Fruit fly (Drosophila melanogaster) whole organism, embryonic: ENCODE measurements around the gene Bro.

Experiments used
- CG1024 ChIP-seq: fragments of 200-800 bp; sonication (Bioruptor generic); IDR thresholded peaks from 2 replicates; pipeline ENCODE4 v1.3.6; 2022; ENCODE audit warnings: missing biosample characterization, missing genetic modification characterization
- CG10654 ChIP-seq: fragments of 200-800 bp; sonication (Bioruptor generic); optimal IDR thresholded peaks from 2 replicates; lab custom pipeline; 2016; ENCODE audit warnings: missing biosample characterization, missing genetic modification characterization
- CG10979 ChIP-seq: fragments of 200-800 bp; sonication (Bioruptor generic); optimal IDR thresholded peaks from 2 replicates; lab custom pipeline; 2018; ENCODE audit warnings: missing biosample characterization, mild to moderate bottlenecking, missing genetic modification characterization, moderate library complexity
- CG11085 ChIP-seq: fragments of 200-800 bp; sonication (Bioruptor generic); IDR thresholded peaks from 2 replicates; pipeline ENCODE4 v1.3.6; 2022; ENCODE audit warnings: missing biosample characterization, missing genetic modification characterization
- CG11093 ChIP-seq: fragments of 200-800 bp; sonication (Bioruptor generic); IDR thresholded peaks from 3 replicates; pipeline ENCODE4 v1.3.6; 2022; ENCODE audit warnings: missing biosample characterization, missing genetic modification characterization
- CG13624 ChIP-seq: fragments of 200-800 bp; sonication (Bioruptor generic); optimal IDR thresholded peaks from 2 replicates; lab custom pipeline; 2016; ENCODE audit warnings: missing biosample characterization, missing genetic modification characterization
- CG16815 ChIP-seq: fragments of 200-800 bp; sonication (Bioruptor generic); optimal IDR thresholded peaks from 3 replicates; lab custom pipeline; 2017; ENCODE audit warnings: missing biosample characterization, mild to moderate bottlenecking, missing genetic modification characterization
- CG16863 ChIP-seq: fragments of 200-800 bp; sonication (Bioruptor generic); optimal IDR thresholded peaks from 3 replicates; lab custom pipeline; 2016; ENCODE audit warnings: missing biosample characterization, missing genetic modification characterization
- CG1792 ChIP-seq: fragments of 200-800 bp; sonication (Bioruptor generic); optimal IDR thresholded peaks from 2 replicates; lab custom pipeline; 2016; ENCODE audit warnings: missing biosample characterization, missing genetic modification characterization
- CG18764 ChIP-seq: fragments of 200-800 bp; sonication (Bioruptor generic); optimal IDR thresholded peaks from 3 replicates; lab custom pipeline; 2016; ENCODE audit warnings: missing biosample characterization, missing genetic modification characterization
- CG2875 ChIP-seq: fragments of 200-800 bp; sonication (Bioruptor generic); optimal IDR thresholded peaks from 2 replicates; lab custom pipeline; 2017; ENCODE audit warnings: missing biosample characterization, mild to moderate bottlenecking, missing genetic modification characterization, missing genetic modification reagents
- CG31365 ChIP-seq: fragments of 200-800 bp; sonication (Bioruptor generic); optimal IDR thresholded peaks from 2 replicates; lab custom pipeline; 2018; ENCODE audit warnings: missing biosample characterization, mild to moderate bottlenecking, missing genetic modification characterization
- CG33557 ChIP-seq: fragments of 200-800 bp; sonication (Bioruptor generic); optimal IDR thresholded peaks from 2 replicates; lab custom pipeline; 2019; ENCODE audit warnings: missing biosample characterization, mild to moderate bottlenecking, missing genetic modification characterization, moderate library complexity
- CG42726 ChIP-seq: fragments of 200-800 bp; sonication (Bioruptor generic); IDR thresholded peaks from 2 replicates; pipeline ENCODE4 v1.3.6; 2022; ENCODE audit warnings: missing biosample characterization, missing genetic modification characterization; ENCODE audit not compliant: partially characterized antibody
- CG5245 ChIP-seq: fragments of 200-800 bp; sonication (Bioruptor generic); optimal IDR thresholded peaks from 3 replicates; lab custom pipeline; 2016; ENCODE audit warnings: missing biosample characterization, missing genetic modification characterization
- CG6272 ChIP-seq: fragments of 200-800 bp; sonication (Bioruptor generic); IDR thresholded peaks from 2 replicates; pipeline ENCODE4 v1.3.6; 2022; ENCODE audit warnings: missing biosample characterization, missing genetic modification characterization
- CG7786 ChIP-seq: fragments of 200-800 bp; sonication (Bioruptor generic); optimal IDR thresholded peaks from 2 replicates; lab custom pipeline; 2016; ENCODE audit warnings: missing biosample characterization, missing genetic modification characterization
- CG7928 ChIP-seq: fragments of 200-800 bp; sonication (Bioruptor generic); optimal IDR thresholded peaks from 2 replicates; lab custom pipeline; 2017; ENCODE audit warnings: missing biosample characterization, mild to moderate bottlenecking, missing genetic modification characterization
- CG8281 ChIP-seq: fragments of 200-800 bp; sonication (Bioruptor generic); optimal IDR thresholded peaks from 2 replicates; lab custom pipeline; 2018; ENCODE audit warnings: missing biosample characterization, mild to moderate bottlenecking, missing genetic modification characterization, moderate library complexity
- CG8388 ChIP-seq: fragments of 200-800 bp; sonication (Bioruptor generic); optimal IDR thresholded peaks from 2 replicates; lab custom pipeline; 2019; ENCODE audit warnings: missing biosample characterization, mild to moderate bottlenecking, missing genetic modification characterization, moderate library complexity
- CG8765 ChIP-seq: fragments of 200-800 bp; sonication (Bioruptor generic); IDR thresholded peaks from 2 replicates; pipeline ENCODE4 v1.3.6; 2022; ENCODE audit warnings: missing biosample characterization, missing genetic modification characterization
- Jarid2 ChIP-seq: fragments of 200-800 bp; sonication (Bioruptor generic); optimal IDR thresholded peaks from 3 replicates; lab custom pipeline; 2017; ENCODE audit warnings: mild to moderate bottlenecking, missing biosample characterization, missing genetic modification reagents, missing genetic modification characterization
- Meics ChIP-seq: fragments of 200-800 bp; sonication (Bioruptor generic); optimal IDR thresholded peaks from 2 replicates; lab custom pipeline; 2017; ENCODE audit warnings: missing biosample characterization, mild to moderate bottlenecking, missing genetic modification characterization
- Nf-YA ChIP-seq: fragments of 200-800 bp; sonication (Bioruptor generic); IDR thresholded peaks from 2 replicates; pipeline ENCODE4 v1.3.6; 2022; ENCODE audit warnings: missing biosample characterization, missing genetic modification characterization
- Nf-YB ChIP-seq: fragments of 200-800 bp; sonication (Bioruptor generic); optimal IDR thresholded peaks from 3 replicates; lab custom pipeline; 2019; ENCODE audit warnings: missing biosample characterization, mild to moderate bottlenecking, missing genetic modification characterization, moderate library complexity
- Pdp1 ChIP-seq, 2 experiments: fragments of 200-800 bp; sonication (Bioruptor generic); optimal IDR thresholded peaks; 3 replicates each; lab custom pipeline; 2016; ENCODE audit warnings: missing biosample characterization in 2 of 2, missing genetic modification characterization in 2 of 2, mild to moderate bottlenecking in 1 of 2, moderate library complexity in 1 of 2
- Ravus ChIP-seq: fragments of 200-800 bp; sonication (Bioruptor generic); IDR thresholded peaks from 2 replicates; pipeline ENCODE4 v1.3.6; 2022; ENCODE audit warnings: missing biosample characterization, missing genetic modification characterization
- amos ChIP-seq: fragments of 200-800 bp; sonication (Bioruptor generic); IDR thresholded peaks from 2 replicates; pipeline ENCODE4 v1.3.6; 2022; ENCODE audit warnings: missing biosample characterization, missing genetic modification characterization; ENCODE audit not compliant: partially characterized antibody
- bab2 ChIP-seq: fragments of 200-800 bp; sonication (Bioruptor generic); optimal IDR thresholded peaks from 2 replicates; lab custom pipeline; 2016; ENCODE audit warnings: missing biosample characterization, missing genetic modification characterization
- bigmax ChIP-seq: fragments of 200-800 bp; sonication (Bioruptor generic); optimal IDR thresholded peaks from 2 replicates; lab custom pipeline; 2018; ENCODE audit warnings: missing biosample characterization, mild to moderate bottlenecking, missing genetic modification characterization
- caup ChIP-seq: fragments of 200-800 bp; sonication (Bioruptor generic); optimal IDR thresholded peaks from 3 replicates; lab custom pipeline; 2017; ENCODE audit warnings: missing biosample characterization, mild to moderate bottlenecking, missing genetic modification characterization, moderate library complexity; ENCODE audit not compliant: severe bottlenecking
- dmrt11E ChIP-seq: fragments of 200-800 bp; sonication (Bioruptor generic); optimal IDR thresholded peaks from 3 replicates; lab custom pipeline; 2018; ENCODE audit warnings: missing biosample characterization, mild to moderate bottlenecking, missing genetic modification characterization, moderate library complexity
- emc ChIP-seq: fragments of 200-800 bp; sonication (Bioruptor generic); optimal IDR thresholded peaks from 2 replicates; lab custom pipeline; 2016; ENCODE audit warnings: missing biosample characterization, missing genetic modification characterization
- ems ChIP-seq: fragments of 200-800 bp; sonication (Bioruptor generic); optimal IDR thresholded peaks from 3 replicates; lab custom pipeline; 2016; ENCODE audit warnings: missing biosample characterization, missing genetic modification characterization
- ind ChIP-seq: fragments of 200-800 bp; sonication (Bioruptor generic); optimal IDR thresholded peaks from 3 replicates; lab custom pipeline; 2016; ENCODE audit warnings: missing biosample characterization, missing genetic modification characterization
- jigr1 ChIP-seq: fragments of 200-800 bp; sonication (Bioruptor generic); IDR thresholded peaks from 3 replicates; pipeline ENCODE4 v1.3.6; 2022; ENCODE audit warnings: missing biosample characterization, missing genetic modification characterization
- nmo ChIP-seq: fragments of 200-800 bp; sonication (Bioruptor generic); optimal IDR thresholded peaks from 2 replicates; lab custom pipeline; 2018; ENCODE audit warnings: missing biosample characterization, mild to moderate bottlenecking, missing genetic modification characterization, moderate library complexity
- odd ChIP-seq: fragments of 200-800 bp; sonication (Bioruptor generic); optimal IDR thresholded peaks from 2 replicates; lab custom pipeline; 2017; ENCODE audit warnings: missing biosample characterization, mild to moderate bottlenecking, missing genetic modification characterization
- onecut ChIP-seq: fragments of 200-800 bp; sonication (Bioruptor generic); IDR thresholded peaks from 2 replicates; pipeline ENCODE4 v1.3.6; 2022; ENCODE audit warnings: missing biosample characterization, missing genetic modification characterization
- run ChIP-seq: fragments of 200-800 bp; sonication (Bioruptor generic); optimal IDR thresholded peaks from 3 replicates; lab custom pipeline; 2018; ENCODE audit warnings: missing biosample characterization, mild to moderate bottlenecking, missing genetic modification characterization
- sisA ChIP-seq: fragments of 200-800 bp; sonication (Bioruptor generic); IDR thresholded peaks from 2 replicates; pipeline ENCODE4 v1.3.6; 2022; ENCODE audit warnings: missing biosample characterization, missing genetic modification characterization
- slbo ChIP-seq: fragments of 200-800 bp; sonication (Bioruptor generic); IDR thresholded peaks from 2 replicates; pipeline ENCODE4 v1.3.6; 2022; ENCODE audit warnings: missing biosample characterization, missing genetic modification characterization
- sob ChIP-seq: fragments of 200-800 bp; sonication (Bioruptor generic); IDR thresholded peaks from 2 replicates; pipeline ENCODE4 v1.3.6; 2022; ENCODE audit warnings: missing biosample characterization, missing genetic modification characterization
- tup ChIP-seq: fragments of 200-800 bp; sonication (Bioruptor generic); optimal IDR thresholded peaks from 2 replicates; lab custom pipeline; 2016; ENCODE audit warnings: missing biosample characterization, mild to moderate bottlenecking, missing genetic modification characterization, moderate library complexity
- vfl ChIP-seq: fragments of 200-800 bp; sonication (Bioruptor generic); optimal IDR thresholded peaks from 2 replicates; lab custom pipeline; 2016; ENCODE audit warnings: missing biosample characterization, missing genetic modification characterization
- wek ChIP-seq: fragments of 200-800 bp; sonication (Bioruptor generic); optimal IDR thresholded peaks from 3 replicates; lab custom pipeline; 2018; ENCODE audit warnings: missing biosample characterization, mild to moderate bottlenecking, missing genetic modification characterization, moderate library complexity
- zen ChIP-seq: fragments of 200-800 bp; sonication (Bioruptor generic); optimal IDR thresholded peaks from 3 replicates; lab custom pipeline; 2018; ENCODE audit warnings: missing biosample characterization, mild to moderate bottlenecking, missing genetic modification characterization, moderate library complexity
- zen2 ChIP-seq: fragments of 200-800 bp; sonication (Bioruptor generic); IDR thresholded peaks from 3 replicates; pipeline ENCODE4 v1.3.6; 2022; ENCODE audit warnings: missing biosample characterization, missing genetic modification characterization; ENCODE audit not compliant: partially characterized antibody

Bro gene

DNA sequence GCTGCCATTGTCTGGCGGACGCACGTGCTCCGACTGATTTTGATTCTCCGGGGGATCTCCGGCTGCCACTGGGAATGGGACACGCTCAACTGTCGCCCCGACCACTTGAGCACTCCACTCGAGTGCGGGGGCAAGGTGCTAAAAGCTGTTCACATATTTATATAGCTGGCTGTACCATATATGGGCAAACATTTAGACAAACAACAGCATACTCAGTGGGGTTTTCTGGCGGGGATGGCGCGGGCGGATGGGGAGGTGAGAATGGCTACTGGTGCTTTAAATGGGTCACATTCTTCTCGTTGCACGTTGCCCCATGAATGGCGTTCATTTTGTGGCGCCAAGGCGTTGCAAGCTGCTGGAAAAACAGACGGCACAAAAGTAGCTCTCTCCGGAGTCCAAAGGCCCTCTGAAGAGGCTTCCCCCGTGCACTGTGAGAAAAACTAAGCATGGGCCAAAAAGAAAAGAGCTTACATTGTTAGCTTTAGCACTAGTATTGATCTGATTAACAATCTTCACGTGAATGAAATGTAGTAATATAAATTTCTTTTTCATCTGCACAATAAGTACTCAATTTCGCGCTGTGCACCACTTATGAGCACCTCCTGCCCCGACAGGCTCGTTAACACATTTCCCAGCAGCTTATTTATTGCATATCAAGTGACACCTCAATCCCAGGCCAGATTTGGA, 43.2 kb downstream of the Bro start (continued):
- TF ChIP-seq bigmax (no peak), Meics (GFP tag; lab: Kevin White, UChicago) (peak; percentile 28), CG5245 (GFP tag; lab: Kevin White, UChicago) (peak; percentile 22), nmo (GFP tag; lab: Kevin White, UChicago) (peak; percentile 40), CG1024 (GFP tag; lab: Robert Waterston, UW) (no peak; the same call in 1 of the 2 replicates), Nf-YB (GFP tag; lab: Kevin White, UChicago) (no peak), sisA (peak; percentile 71), tup (GFP tag; lab: Kevin White, UChicago) (peak; percentile 30), CG2875 (GFP tag; lab: Kevin White, UChicago) (peak; percentile 68), CG13624 (GFP tag; lab: Kevin White, UChicago) (no peak), zen2 (no peak), amos (GFP tag; lab: Robert Waterston, UW) (no peak), Jarid2 (peak; percentile 19), dmrt11E (tag; lab: Kevin White, UChicago) (peak; percentile 39), Ravus (GFP tag; lab: Robert Waterston, UW) (no peak), CG16815 (peak; percentile 11), CG18764 (no peak), CG6272 (no peak), Nf-YA (no peak), ems (GFP tag; lab: Kevin White, UChicago) (no peak), CG10979 (peak; percentile 67), ind (GFP tag; lab: Kevin White, UChicago) (peak; percentile 38), CG31365 (peak; percentile 15), CG33557 (GFP tag; lab: Kevin White, UChicago) (peak; percentile 9), Pdp1 (GFP tag; optimal IDR thresholded peaks at IDR 0.05; lab: Kevin White, UChicago) (no peak), run (tag; lab: Kevin White, UChicago) (no peak), zen (peak; percentile 17), wek (peak; percentile 71), onecut (GFP tag; lab: Robert Waterston, UW) (peak; percentile 37; the same call in 1 of the 2 replicates), emc (GFP tag; lab: Kevin White, UChicago) (no peak), CG7928 (no peak), sob (GFP tag; lab: Robert Waterston, UW) (0 out of 2 replicates have a peak, but pooled peaks have one; percentile 10), CG42726 (GFP tag; lab: Robert Waterston, UW) (no peak), bab2 (GFP tag; lab: Kevin White, UChicago) (peak; percentile 28), CG1792 (GFP tag; lab: Kevin White, UChicago) (no peak), CG8765 (GFP tag; lab: Robert Waterston, UW) (peak; percentile 22; the same call in 1 of the 2 replicates), CG8281 (tag; lab: Kevin White, UChicago) (no peak), vfl (GFP tag; lab: Kevin White, UChicago) (no peak), CG11093 (GFP tag; lab: Robert Waterston, UW) (no peak), jigr1 (GFP tag; lab: Robert Waterston, UW) (no peak), CG16863 (GFP tag; lab: Kevin White, UChicago) (peak; percentile 5), CG8388 (GFP tag; lab: Kevin White, UChicago) (peak; percentile 16), slbo (GFP tag; lab: Robert Waterston, UW) (peak; percentile 28; the same call in 1 of the 2 replicates), odd (peak; percentile 29), CG11085 (GFP tag; lab: Robert Waterston, UW) (no peak), CG10654 (GFP tag; lab: Kevin White, UChicago) (peak; percentile 17), caup (GFP tag; lab: Kevin White, UChicago) (no peak), CG7786 (no peak)
